Worm (Caenorhabditis elegans) whole organism, L3 larva: Measurements from ENCODE around the gene K08H2.7.

Source experiments
- R02D3.7 ChIP-seq: fragments of 150-350 bp; optimal IDR thresholded peaks from 2 replicates; lab custom pipeline; 2014; ENCODE audit warnings: missing biosample characterization, missing genetic modification characterization
- aly-2 ChIP-seq: fragments of 150-350 bp; optimal IDR thresholded peaks from 2 replicates; lab custom pipeline; 2014; ENCODE audit warnings: missing biosample characterization, missing genetic modification characterization
- ceh-16 ChIP-seq: sonication (generic microtip); optimal IDR thresholded peaks from 2 replicates; lab custom pipeline; 2017; ENCODE audit warnings: missing biosample characterization, missing genetic modification characterization
- ceh-28 ChIP-seq: fragments of 150-350 bp; optimal IDR thresholded peaks from 2 replicates; lab custom pipeline; 2014; ENCODE audit warnings: missing biosample characterization, missing genetic modification reagents, missing genetic modification characterization
- ceh-82 ChIP-seq: fragments of 150-350 bp; optimal IDR thresholded peaks from 2 replicates; lab custom pipeline; 2014; ENCODE audit warnings: missing biosample characterization, missing genetic modification characterization
- daf-12 ChIP-seq: fragments of 150-350 bp; optimal IDR thresholded peaks from 2 replicates; lab custom pipeline; 2014; ENCODE audit warnings: missing biosample characterization, missing genetic modification reagents, missing genetic modification characterization
- egl-27 ChIP-seq: sonication (generic microtip); optimal IDR thresholded peaks from 4 replicates; lab custom pipeline; 2017; ENCODE audit warnings: missing biosample characterization, missing genetic modification reagents, missing genetic modification characterization
- egl-5 ChIP-seq: fragments of 150-350 bp; optimal IDR thresholded peaks from 2 replicates; lab custom pipeline; 2017; ENCODE audit warnings: missing biosample characterization, missing genetic modification reagents, missing genetic modification characterization, inconsistent platforms
- elt-1 ChIP-seq: fragments of 150-350 bp; optimal IDR thresholded peaks from 2 replicates; lab custom pipeline; 2014; ENCODE audit warnings: missing biosample characterization, missing genetic modification characterization
- elt-2 ChIP-seq: sonication (generic microtip); optimal IDR thresholded peaks from 2 replicates; lab custom pipeline; 2016; ENCODE audit warnings: missing genetic modification reagents, mild to moderate bottlenecking, missing genetic modification characterization, missing compliant biosample characterization
- elt-3 ChIP-seq, 3 experiments: fragments of 150-350 bp in 1 of 3; sonication (generic microtip) in 2 of 3; optimal IDR thresholded peaks; 2 replicates in 2 of 3; 4 replicates in 1 of 3; lab custom pipeline; 2014 to 2017; ENCODE audit warnings: missing biosample characterization in 3 of 3, missing genetic modification characterization in 3 of 3
- fkh-10 ChIP-seq: sonication (generic microtip); optimal IDR thresholded peaks from 2 replicates; lab custom pipeline; 2017; ENCODE audit warnings: missing biosample characterization, missing genetic modification reagents, missing genetic modification characterization
- fos-1 ChIP-seq: fragments of 150-350 bp; optimal IDR thresholded peaks from 2 replicates; lab custom pipeline; 2014; ENCODE audit warnings: missing biosample characterization, missing genetic modification characterization
- hmg-11 ChIP-seq: sonication (generic microtip); optimal IDR thresholded peaks from 2 replicates; lab custom pipeline; 2016; ENCODE audit warnings: missing genetic modification characterization, missing compliant biosample characterization
- lin-39 ChIP-seq: fragments of 150-350 bp; optimal IDR thresholded peaks from 2 replicates; lab custom pipeline; 2018; ENCODE audit warnings: missing biosample characterization, missing genetic modification reagents, missing genetic modification characterization
- lsy-12 ChIP-seq: sonication (generic microtip); optimal IDR thresholded peaks from 2 replicates; lab custom pipeline; 2016; ENCODE audit warnings: mild to moderate bottlenecking, missing genetic modification characterization, missing compliant biosample characterization
- mml-1 ChIP-seq: fragments of 150-350 bp; sonication (generic microtip); optimal IDR thresholded peaks from 3 replicates; lab custom pipeline; 2014; ENCODE audit warnings: missing biosample characterization, missing genetic modification characterization
- nfya-1 ChIP-seq: sonication (generic microtip); optimal IDR thresholded peaks from 2 replicates; lab custom pipeline; 2017; ENCODE audit warnings: missing genetic modification characterization, mild to moderate bottlenecking, missing compliant biosample characterization, antibody characterized with exemption, moderate library complexity; ENCODE audit not compliant: insufficient read depth
- nhr-12 ChIP-seq: fragments of 150-350 bp; optimal IDR thresholded peaks from 2 replicates; lab custom pipeline; 2014; ENCODE audit warnings: missing biosample characterization, missing genetic modification characterization
- nhr-23 ChIP-seq: fragments of 150-350 bp; optimal IDR thresholded peaks from 2 replicates; lab custom pipeline; 2014; ENCODE audit warnings: missing biosample characterization, missing genetic modification reagents, missing genetic modification characterization
- nhr-237 ChIP-seq: fragments of 150-350 bp; optimal IDR thresholded peaks from 2 replicates; lab custom pipeline; 2014; ENCODE audit warnings: missing biosample characterization, missing genetic modification characterization
- nhr-25 ChIP-seq: sonication (generic microtip); optimal IDR thresholded peaks from 2 replicates; lab custom pipeline; 2017; ENCODE audit warnings: missing biosample characterization, missing genetic modification characterization
- nhr-67 ChIP-seq: fragments of 150-350 bp; optimal IDR thresholded peaks from 2 replicates; lab custom pipeline; 2014; ENCODE audit warnings: missing biosample characterization, missing genetic modification characterization
- nhr-77 ChIP-seq: fragments of 150-350 bp; optimal IDR thresholded peaks from 2 replicates; lab custom pipeline; 2014; ENCODE audit warnings: missing biosample characterization, missing genetic modification characterization
- pha-4 ChIP-seq: fragments of 150-350 bp; optimal IDR thresholded peaks from 2 replicates; lab custom pipeline; 2014; ENCODE audit warnings: missing biosample characterization, missing genetic modification reagents, missing genetic modification characterization
- pqm-1 ChIP-seq: fragments of 150-350 bp; optimal IDR thresholded peaks from 2 replicates; lab custom pipeline; 2017; ENCODE audit warnings: missing biosample characterization, missing genetic modification characterization, inconsistent platforms
- sea-2 ChIP-seq: fragments of 150-350 bp; sonication (generic microtip); optimal IDR thresholded peaks from 4 replicates; lab custom pipeline; 2014; ENCODE audit warnings: missing biosample characterization, missing genetic modification reagents, missing genetic modification characterization
- skn-1 ChIP-seq: fragments of 150-350 bp; optimal IDR thresholded peaks from 2 replicates; lab custom pipeline; 2014; ENCODE audit warnings: missing biosample characterization, missing genetic modification characterization
- snpc-4 ChIP-seq: fragments of 150-350 bp; optimal IDR thresholded peaks from 2 replicates; lab custom pipeline; 2014; ENCODE audit warnings: missing biosample characterization, missing genetic modification characterization
- tbx-2 ChIP-seq: sonication (generic microtip); optimal IDR thresholded peaks from 2 replicates; lab custom pipeline; 2016; ENCODE audit warnings: mild to moderate bottlenecking, missing genetic modification characterization, missing compliant biosample characterization
- unc-39 ChIP-seq: sonication (generic microtip); optimal IDR thresholded peaks from 4 replicates; lab custom pipeline; 2017; ENCODE audit warnings: missing biosample characterization, missing genetic modification characterization
- unc-62 ChIP-seq: fragments of 150-350 bp; sonication (generic microtip); optimal IDR thresholded peaks from 4 replicates; lab custom pipeline; 2014; ENCODE audit warnings: missing biosample characterization, missing genetic modification reagents, missing genetic modification characterization
- zag-1 ChIP-seq: fragments of 150-350 bp; optimal IDR thresholded peaks from 2 replicates; lab custom pipeline; 2014; ENCODE audit warnings: missing biosample characterization, missing genetic modification characterization
- ztf-11 ChIP-seq: fragments of 150-350 bp; optimal IDR thresholded peaks from 2 replicates; lab custom pipeline; 2014; ENCODE audit warnings: missing biosample characterization, missing genetic modification characterization

K08H2.7 gene

ce11 chrX:13247614-13248013 is 623 bp downstream of the K08H2.7 start:
- no peak for TF ChIP-seq egl-27 (tag; lab: Kevin White, UChicago)
- no peak for TF ChIP-seq snpc-4 (tag; lab: Kevin White, UChicago)
- peak; percentile 69 for TF ChIP-seq elt-2
- TF ChIP-seq tbx-2 (tag; lab: Kevin White, UChicago), result no peak
- no peak for TF ChIP-seq pha-4 (tag; lab: Kevin White, UChicago)
- no peak for TF ChIP-seq unc-62 (GFP tag; lab: Kevin White, UChicago)
- TF ChIP-seq zag-1 (tag; lab: Kevin White, UChicago), result no peak
- TF ChIP-seq pqm-1 (tag; lab: Kevin White, UChicago), result peak; percentile 41
- TF ChIP-seq hmg-11 (tag; lab: Kevin White, UChicago), result no peak

DNA sequence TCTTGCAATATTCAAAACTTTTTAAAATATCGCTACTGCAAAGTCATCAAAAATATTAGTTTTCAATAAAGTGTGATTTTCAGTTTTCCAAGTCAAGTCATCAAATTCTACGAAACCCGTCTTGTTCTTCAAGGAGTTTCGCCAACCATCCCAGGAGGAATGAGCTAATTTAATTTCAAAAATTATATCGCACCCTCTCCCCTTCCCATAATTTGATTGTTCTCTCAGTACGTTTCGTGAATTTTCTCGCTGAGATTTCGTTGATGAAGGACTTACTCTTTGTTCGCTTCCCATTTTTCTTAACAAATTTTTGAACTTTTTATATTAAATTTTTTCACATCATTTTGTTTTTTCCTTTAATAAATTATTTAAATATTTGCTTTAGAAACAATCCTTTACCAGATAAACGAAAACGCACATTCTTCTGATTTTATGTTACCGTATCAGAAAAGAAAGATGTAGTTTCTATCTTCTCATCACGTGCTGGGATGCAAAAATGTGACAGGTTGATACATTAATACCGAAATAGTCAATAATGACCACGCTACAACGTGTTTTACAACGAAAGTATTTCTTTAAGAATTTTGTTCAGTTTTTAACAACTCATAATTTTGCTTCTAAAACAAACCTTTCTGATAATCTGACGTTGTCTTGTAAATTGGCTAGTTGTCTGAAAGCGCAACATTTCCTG is 1.4 kb downstream of the K08H2.7 start:
- TF ChIP-seq R02D3.7 (tag; lab: Kevin White, UChicago) (no peak), lsy-12 (tag; lab: Kevin White, UChicago) (no peak), skn-1 (tag; lab: Kevin White, UChicago) (no peak), pha-4 (tag; lab: Kevin White, UChicago) (peak; percentile 2), mml-1 (no peak), sea-2 (GFP tag; lab: Kevin White, UChicago) (no peak), pqm-1 (tag; lab: Kevin White, UChicago) (peak; percentile 28), unc-39 (tag; lab: Kevin White, UChicago) (no peak), nhr-23 (tag; lab: Kevin White, UChicago) (peak; percentile 12), elt-2 (peak; percentile 2), nhr-237 (tag; lab: Kevin White, UChicago) (no peak), unc-62 (GFP tag; lab: Kevin White, UChicago) (no peak), daf-12 (tag; lab: Kevin White, UChicago) (no peak), ceh-16 (tag; lab: Kevin White, UChicago) (no peak), elt-3 (tag; optimal IDR thresholded peaks at IDR 0.05; lab: Kevin White, UChicago) (no peak), nfya-1 (tag; lab: Kevin White, UChicago) (no peak), zag-1 (tag; lab: Kevin White, UChicago) (no peak), ztf-11 (tag; lab: Kevin White, UChicago) (no peak), ceh-82 (no peak), fos-1 (tag; lab: Kevin White, UChicago) (no peak), nhr-25 (no peak), fkh-10 (GFP tag; lab: Kevin White, UChicago) (no peak), aly-2 (tag; lab: Kevin White, UChicago) (no peak), lin-39 (tag; lab: Kevin White, UChicago) (no peak)

- no peak for TF ChIP-seq egl-5
- no peak for TF ChIP-seq egl-27 (tag; lab: Kevin White, UChicago)
- peak; percentile 38 for TF ChIP-seq ceh-28 (tag; lab: Kevin White, UChicago)
- no peak for TF ChIP-seq elt-2
- TF ChIP-seq R02D3.7 (tag; lab: Kevin White, UChicago), result no peak
- no peak for TF ChIP-seq tbx-2 (tag; lab: Kevin White, UChicago)
These were observed 3.1 kb downstream of the K08H2.7 start, which contains the start of gene hpl-1 for ce11 chrX:13245090-13245489. hpl-1 (plus strand) TSS chrX:13245390.

DNA sequence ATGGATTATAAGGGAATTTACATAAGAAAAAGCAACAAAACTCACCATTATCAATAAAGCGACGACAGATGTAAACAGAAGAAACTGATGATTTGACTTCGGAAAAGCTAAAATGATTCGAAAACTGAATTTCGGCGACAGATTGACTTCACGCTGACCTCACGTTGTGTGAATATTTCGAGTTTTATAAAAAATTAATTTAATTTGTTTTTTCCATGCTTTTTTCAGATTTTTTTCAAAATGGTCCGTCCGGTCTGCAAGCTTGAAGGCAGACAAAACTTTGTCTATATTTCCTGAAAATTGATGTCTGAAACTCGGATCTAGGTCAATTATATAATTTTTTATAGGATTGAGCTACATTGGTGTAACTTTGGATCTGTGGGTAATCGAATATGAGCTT is 6.0 kb downstream of the K08H2.7 start, which contains the start of gene K08H2.5:
K08H2.5 (minus strand) TSS at position 101 of the 400 bp plus-strand sequence.
- TF ChIP-seq ceh-82, result no peak
- no peak for TF ChIP-seq nhr-67
- no peak for TF ChIP-seq elt-1 (tag; lab: Kevin White, UChicago)

- TF ChIP-seq nhr-77, result no peak
- TF ChIP-seq nhr-12 (tag; lab: Kevin White, UChicago), result no peak
- TF ChIP-seq lsy-12 (tag; lab: Kevin White, UChicago), result no peak
- TF ChIP-seq ceh-28 (tag; lab: Kevin White, UChicago), result no peak
- TF ChIP-seq nhr-237 (tag; lab: Kevin White, UChicago), result no peak
- TF ChIP-seq unc-39 (tag; lab: Kevin White, UChicago), result no peak
- no peak for TF ChIP-seq zag-1 (tag; lab: Kevin White, UChicago)
- no peak for TF ChIP-seq mml-1
These were observed 10.0 kb downstream of the K08H2.7 start, which contains the start of gene K08H2.4 for ce11 chrX:13238197-13238596. K08H2.4 (plus strand) TSS chrX:13238497.
